Fruit fly (Drosophila melanogaster) whole organism, embryonic: Measurements from ENCODE around the gene CG34242.

Experiments
- CG10959 ChIP-seq: fragments of 200-800 bp; sonication (Bioruptor generic); IDR thresholded peaks from 2 replicates; pipeline ENCODE4 v1.3.6; 2022; ENCODE audit warnings: missing biosample characterization, missing genetic modification characterization
- CG12155 ChIP-seq: fragments of 200-800 bp; sonication (Bioruptor generic); optimal IDR thresholded peaks from 3 replicates; lab custom pipeline; 2016; ENCODE audit warnings: missing biosample characterization, missing genetic modification characterization
- CG12744 ChIP-seq: fragments of 200-800 bp; sonication (Bioruptor generic); optimal IDR thresholded peaks from 2 replicates; lab custom pipeline; 2016; ENCODE audit warnings: missing biosample characterization, missing genetic modification characterization
- CG1647 ChIP-seq: fragments of 200-800 bp; sonication (Bioruptor generic); optimal IDR thresholded peaks from 3 replicates; lab custom pipeline; 2016; ENCODE audit warnings: missing biosample characterization, missing genetic modification characterization
- CG16815 ChIP-seq: fragments of 200-800 bp; sonication (Bioruptor generic); optimal IDR thresholded peaks from 3 replicates; lab custom pipeline; 2017; ENCODE audit warnings: missing biosample characterization, mild to moderate bottlenecking, missing genetic modification characterization
- CG1792 ChIP-seq: fragments of 200-800 bp; sonication (Bioruptor generic); optimal IDR thresholded peaks from 2 replicates; lab custom pipeline; 2016; ENCODE audit warnings: missing biosample characterization, missing genetic modification characterization
- CG2120 ChIP-seq: fragments of 200-800 bp; sonication (Bioruptor generic); optimal IDR thresholded peaks from 3 replicates; lab custom pipeline; 2016; ENCODE audit warnings: missing biosample characterization, missing genetic modification characterization
- CG32532 ChIP-seq: fragments of 200-800 bp; sonication (Bioruptor generic); IDR thresholded peaks from 2 replicates; pipeline ENCODE4 v1.3.6; 2022; ENCODE audit warnings: missing biosample characterization, missing genetic modification characterization
- CG32772 ChIP-seq: fragments of 200-800 bp; sonication (Bioruptor generic); IDR thresholded peaks from 2 replicates; pipeline ENCODE4 v1.3.6; 2022; ENCODE audit warnings: missing biosample characterization, missing genetic modification characterization
- CG3407 ChIP-seq: fragments of 200-800 bp; sonication (Bioruptor generic); optimal IDR thresholded peaks from 2 replicates; lab custom pipeline; 2018; ENCODE audit warnings: missing biosample characterization, mild to moderate bottlenecking, missing genetic modification characterization
- CG5245 ChIP-seq: fragments of 200-800 bp; sonication (Bioruptor generic); optimal IDR thresholded peaks from 3 replicates; lab custom pipeline; 2016; ENCODE audit warnings: missing biosample characterization, missing genetic modification characterization
- CG7372 ChIP-seq: fragments of 200-800 bp; sonication (Bioruptor generic); IDR thresholded peaks from 2 replicates; pipeline ENCODE4 v1.3.6; 2022; ENCODE audit warnings: missing biosample characterization, missing genetic modification characterization
- CG7928 ChIP-seq: fragments of 200-800 bp; sonication (Bioruptor generic); optimal IDR thresholded peaks from 2 replicates; lab custom pipeline; 2017; ENCODE audit warnings: missing biosample characterization, mild to moderate bottlenecking, missing genetic modification characterization
- CG7987 ChIP-seq: fragments of 200-800 bp; sonication (Bioruptor generic); optimal IDR thresholded peaks from 2 replicates; lab custom pipeline; 2018; ENCODE audit warnings: missing biosample characterization, mild to moderate bottlenecking, missing genetic modification characterization, moderate library complexity
- CG8359 ChIP-seq: fragments of 200-800 bp; sonication (Bioruptor generic); optimal IDR thresholded peaks from 2 replicates; lab custom pipeline; 2017; ENCODE audit warnings: missing biosample characterization, mild to moderate bottlenecking, missing genetic modification characterization, borderline replicate concordance
- CTCF ChIP-seq: fragments of 200-800 bp; sonication (Bioruptor generic); optimal IDR thresholded peaks from 2 replicates; lab custom pipeline; 2017; ENCODE audit warnings: missing biosample characterization, mild to moderate bottlenecking, missing genetic modification characterization, moderate library complexity
- Camta ChIP-seq: fragments of 200-800 bp; sonication (Bioruptor generic); optimal IDR thresholded peaks from 2 replicates; lab custom pipeline; 2016; ENCODE audit warnings: missing biosample characterization, missing genetic modification characterization
- CoRest ChIP-seq: fragments of 200-800 bp; sonication (Bioruptor generic); optimal IDR thresholded peaks from 3 replicates; lab custom pipeline; 2018; ENCODE audit warnings: missing biosample characterization, mild to moderate bottlenecking, missing genetic modification characterization, moderate library complexity
- D19A ChIP-seq: fragments of 200-800 bp; optimal IDR thresholded peaks from 3 replicates; lab custom pipeline; 2019; ENCODE audit warnings: missing biosample characterization, mild to moderate bottlenecking, missing genetic modification characterization, moderate library complexity
- Deaf1 ChIP-seq: fragments of 200-800 bp; optimal IDR thresholded peaks from 3 replicates; lab custom pipeline; 2019; ENCODE audit warnings: missing biosample characterization, mild to moderate bottlenecking, missing genetic modification characterization, moderate library complexity
- Ets65A ChIP-seq: fragments of 200-800 bp; sonication (Bioruptor generic); peaks from one replicate; lab custom pipeline; 2016; ENCODE audit warnings: missing biosample characterization, missing genetic modification characterization
- Fer1 ChIP-seq: fragments of 200-800 bp; sonication (Bioruptor generic); optimal IDR thresholded peaks from 2 replicates; lab custom pipeline; 2017; ENCODE audit warnings: missing biosample characterization, mild to moderate bottlenecking, missing genetic modification characterization
- MBD-R2 ChIP-seq: fragments of 200-800 bp; sonication (Bioruptor generic); IDR thresholded peaks from 2 replicates; pipeline ENCODE4 v1.3.6; 2022; ENCODE audit warnings: missing biosample characterization, missing genetic modification characterization
- Nf-YB ChIP-seq: fragments of 200-800 bp; sonication (Bioruptor generic); optimal IDR thresholded peaks from 3 replicates; lab custom pipeline; 2019; ENCODE audit warnings: missing biosample characterization, mild to moderate bottlenecking, missing genetic modification characterization, moderate library complexity
- Oaz ChIP-seq: fragments of 200-800 bp; sonication (Bioruptor generic); IDR thresholded peaks from 2 replicates; pipeline ENCODE4 v1.3.6; 2022; ENCODE audit warnings: missing biosample characterization, missing genetic modification characterization
- Scr ChIP-seq: fragments of 200-800 bp; sonication (Bioruptor generic); IDR thresholded peaks from 2 replicates; pipeline ENCODE4 v1.3.6; 2022; ENCODE audit warnings: missing biosample characterization, missing genetic modification characterization; ENCODE audit not compliant: partially characterized antibody
- Sin3A ChIP-seq: fragments of >200 bp; optimal IDR thresholded peaks from 2 replicates; lab custom pipeline; 2018
- Sry-β ChIP-seq: fragments of 200-800 bp; sonication (Bioruptor generic); optimal IDR thresholded peaks from 2 replicates; lab custom pipeline; 2018; ENCODE audit warnings: missing biosample characterization, mild to moderate bottlenecking, missing genetic modification characterization, moderate library complexity
- Trl ChIP-seq, 3 experiments: fragments of >200 bp in 2 of 3; fragments of 200-800 bp in 1 of 3; sonication (Bioruptor generic) in 1 of 3; optimal IDR thresholded peaks; 2 replicates in 1 of 3; 3 replicates in 2 of 3; lab custom pipeline; 2016 to 2017; ENCODE audit warnings: missing biosample characterization in 1 of 3, missing genetic modification characterization in 1 of 3
- ac ChIP-seq: fragments of 200-800 bp; sonication (Bioruptor generic); optimal IDR thresholded peaks from 3 replicates; lab custom pipeline; 2017; ENCODE audit warnings: missing biosample characterization, mild to moderate bottlenecking, missing genetic modification characterization
- cato ChIP-seq: fragments of 200-800 bp; sonication (Bioruptor generic); optimal IDR thresholded peaks from 2 replicates; lab custom pipeline; 2016; ENCODE audit warnings: missing biosample characterization, missing genetic modification characterization, borderline replicate concordance
- caup ChIP-seq: fragments of 200-800 bp; sonication (Bioruptor generic); optimal IDR thresholded peaks from 3 replicates; lab custom pipeline; 2017; ENCODE audit warnings: missing biosample characterization, mild to moderate bottlenecking, missing genetic modification characterization, moderate library complexity; ENCODE audit not compliant: severe bottlenecking
- fd3F ChIP-seq: fragments of 200-800 bp; sonication (Bioruptor generic); optimal IDR thresholded peaks from 2 replicates; lab custom pipeline; 2018; ENCODE audit warnings: missing biosample characterization, mild to moderate bottlenecking, missing genetic modification characterization, moderate library complexity
- fd96Cb ChIP-seq: fragments of 200-800 bp; sonication (Bioruptor generic); optimal IDR thresholded peaks from 2 replicates; lab custom pipeline; 2018; ENCODE audit warnings: missing biosample characterization, mild to moderate bottlenecking, missing genetic modification characterization, moderate library complexity
- gem ChIP-seq: fragments of 200-800 bp; sonication (Bioruptor generic); optimal IDR thresholded peaks from 2 replicates; lab custom pipeline; 2019; ENCODE audit warnings: missing biosample characterization, mild to moderate bottlenecking, missing genetic modification characterization, moderate library complexity
- gsb ChIP-seq: fragments of 200-800 bp; sonication (Bioruptor generic); IDR thresholded peaks from 2 replicates; pipeline ENCODE4 v1.3.6; 2022; ENCODE audit warnings: missing biosample characterization, missing genetic modification characterization
- gt ChIP-seq: fragments of 200-800 bp; sonication (Bioruptor generic); IDR thresholded peaks from 2 replicates; pipeline ENCODE4 v1.3.6; 2022; ENCODE audit warnings: missing biosample characterization, missing genetic modification characterization
- klu ChIP-seq: fragments of 200-800 bp; sonication (Bioruptor generic); IDR thresholded peaks from 2 replicates; pipeline ENCODE4 v1.3.6; 2022; ENCODE audit warnings: missing biosample characterization, missing genetic modification characterization
- knrl ChIP-seq: fragments of 200-800 bp; sonication (Bioruptor generic); IDR thresholded peaks from 3 replicates; pipeline ENCODE4 v1.3.6; 2022; ENCODE audit warnings: missing biosample characterization, missing genetic modification characterization; ENCODE audit not compliant: partially characterized antibody
- lmd ChIP-seq: fragments of 200-800 bp; sonication (Bioruptor generic); IDR thresholded peaks from 2 replicates; pipeline ENCODE4 v1.3.6; 2022; ENCODE audit warnings: missing biosample characterization, missing genetic modification characterization
- lola ChIP-seq, 3 experiments: fragments of >200 bp in 2 of 3; fragments of 200-800 bp in 1 of 3; sonication (Bioruptor generic) in 1 of 3; optimal IDR thresholded peaks; 2 replicates each; lab custom pipeline; 2017 to 2019; ENCODE audit warnings: missing biosample characterization in 3 of 3, missing genetic modification characterization in 3 of 3, mild to moderate bottlenecking in 1 of 3, moderate library complexity in 1 of 3
- nmo ChIP-seq: fragments of 200-800 bp; sonication (Bioruptor generic); optimal IDR thresholded peaks from 2 replicates; lab custom pipeline; 2018; ENCODE audit warnings: missing biosample characterization, mild to moderate bottlenecking, missing genetic modification characterization, moderate library complexity
- pb ChIP-seq: fragments of 200-800 bp; sonication (Bioruptor generic); optimal IDR thresholded peaks from 3 replicates; lab custom pipeline; 2016; ENCODE audit warnings: missing biosample characterization, missing genetic modification characterization
- phol ChIP-seq: fragments of 200-800 bp; sonication (Bioruptor generic); optimal IDR thresholded peaks from 3 replicates; lab custom pipeline; 2018; ENCODE audit warnings: missing biosample characterization, mild to moderate bottlenecking, missing genetic modification characterization, moderate library complexity
- pros ChIP-seq: fragments of 200-800 bp; sonication (Bioruptor generic); optimal IDR thresholded peaks from 3 replicates; lab custom pipeline; 2019; ENCODE audit warnings: missing biosample characterization, mild to moderate bottlenecking, missing genetic modification characterization, moderate library complexity
- sisA ChIP-seq: fragments of 200-800 bp; sonication (Bioruptor generic); IDR thresholded peaks from 2 replicates; pipeline ENCODE4 v1.3.6; 2022; ENCODE audit warnings: missing biosample characterization, missing genetic modification characterization
- sna ChIP-seq: fragments of 200-800 bp; sonication (Bioruptor generic); IDR thresholded peaks from 2 replicates; pipeline ENCODE4 v1.3.6; 2022; ENCODE audit warnings: missing biosample characterization, missing genetic modification characterization; ENCODE audit not compliant: partially characterized antibody
- toy ChIP-seq: fragments of 200-800 bp; sonication (Bioruptor generic); IDR thresholded peaks from 2 replicates; pipeline ENCODE4 v1.3.6; 2022; ENCODE audit warnings: missing biosample characterization, missing genetic modification characterization
- trem ChIP-seq: fragments of 200-800 bp; optimal IDR thresholded peaks from 3 replicates; lab custom pipeline; 2019; ENCODE audit warnings: missing biosample characterization, mild to moderate bottlenecking, missing genetic modification characterization, moderate library complexity
- wek ChIP-seq: fragments of 200-800 bp; sonication (Bioruptor generic); optimal IDR thresholded peaks from 3 replicates; lab custom pipeline; 2018; ENCODE audit warnings: missing biosample characterization, mild to moderate bottlenecking, missing genetic modification characterization, moderate library complexity
- yki ChIP-seq: fragments of >200 bp; optimal IDR thresholded peaks from 3 replicates; lab custom pipeline; 2018

The CG34242 gene

dm6 chr3L:12572366-12572765 is 38.6 kb downstream of the CG34242 start, which contains the start of gene sowah (continued):
- TF ChIP-seq CG32772 (GFP tag; lab: Robert Waterston, UW) (peak; percentile 47; the same call in 1 of the 2 replicates), CG16815 (GFP tag; lab: Kevin White, UChicago) (no peak), Camta (no peak), phol (tag; lab: Kevin White, UChicago) (peak; percentile 70), Scr (GFP tag; lab: Robert Waterston, UW) (peak; percentile 38; the same call in 1 of the 2 replicates), Ets65A (GFP tag; lab: Kevin White, UChicago) (peak; percentile 97), Fer1 (no peak), CG12155 (no peak), Sin3A (lab: Kevin White, UChicago) (peak; percentile 61), pros (no peak), MBD-R2 (GFP tag; lab: Robert Waterston, UW) (peak; percentile 99), CG7987 (GFP tag; lab: Kevin White, UChicago) (peak; percentile 43), sna (no peak), CG1647 (peak; percentile 16), fd3F (GFP tag; lab: Kevin White, UChicago) (no peak), CG7928 (GFP tag; lab: Kevin White, UChicago) (peak; percentile 100), CG1792 (GFP tag; lab: Kevin White, UChicago) (peak; percentile 38), CG8359 (GFP tag; lab: Kevin White, UChicago) (no peak), Nf-YB (GFP tag; lab: Kevin White, UChicago) (peak; percentile 48), CoRest (tag; lab: Kevin White, UChicago) (peak; percentile 76), nmo (GFP tag; lab: Kevin White, UChicago) (peak; percentile 68), CG10959 (GFP tag; lab: Robert Waterston, UW) (peak; percentile 7; the same call in 1 of the 2 replicates), trem (tag; lab: Kevin White, UChicago) (peak; percentile 69), cato (peak; percentile 13), CTCF (peak; percentile 45), fd96Cb (tag; lab: Kevin White, UChicago) (peak; percentile 21), CG7372 (peak; percentile 37; the same call in 1 of the 2 replicates), CG5245 (peak; percentile 10), gem (tag; lab: Kevin White, UChicago) (peak; percentile 28), CG3407 (GFP tag; lab: Kevin White, UChicago) (no peak), lmd (GFP tag; lab: Robert Waterston, UW) (peak; percentile 42; the same call in 1 of the 2 replicates), Oaz (GFP tag; lab: Robert Waterston, UW) (no peak), lola (GFP tag; optimal IDR thresholded peaks at IDR 0.05; lab: Kevin White, UChicago) (peak in 1 of 3 experiments; percentile 3), CG2120 (GFP tag; lab: Kevin White, UChicago) (peak; percentile 57), CG12744 (GFP tag; lab: Kevin White, UChicago) (peak; percentile 0), Deaf1 (tag; lab: Kevin White, UChicago) (peak; percentile 20), caup (GFP tag; lab: Kevin White, UChicago) (peak; percentile 39), pb (GFP tag; lab: Kevin White, UChicago) (peak; percentile 34), klu (GFP tag; lab: Robert Waterston, UW) (no peak), toy (GFP tag; lab: Robert Waterston, UW) (no peak), ac (GFP tag; lab: Kevin White, UChicago) (no peak), sisA (GFP tag; lab: Robert Waterston, UW) (no peak; the same call in 1 of the 2 replicates), Trl (optimal IDR thresholded peaks at IDR 0.05; lab: Kevin White, UChicago) (no peak), Trl (GFP tag; optimal IDR thresholded peaks at IDR 0.05; lab: Kevin White, UChicago) (peak; percentile 35), D19A (tag; lab: Kevin White, UChicago) (peak; percentile 33), gt (GFP tag; lab: Robert Waterston, UW) (no peak), yki (lab: Kevin White, UChicago) (no peak), CG32532 (GFP tag; lab: Robert Waterston, UW) (peak; percentile 42; the same call in 1 of the 2 replicates), knrl (GFP tag; lab: Robert Waterston, UW) (peak; percentile 54; the same call in 1 of the 3 replicates), wek (GFP tag; lab: Kevin White, UChicago) (no peak), Sry-β (GFP tag; lab: Kevin White, UChicago) (no peak), gsb (no peak)
